1 fruit fly cellular context compared by ENCODE assay signal in genomic region chrX:10738835-10739371, dm6.
TF ChIP-seq lines count a peak whose summit lies in the region.

No protein-coding gene starts in this region.

TF ChIP-seq in whole organism, embryonic, 481 proteins besides CTCF, POLR2A, EP300 and RAD21 (continued from another document and continues in another):
- TF ChIP-seq pzg (GFP tag; optimal IDR thresholded peaks at IDR 0.05; lab: Kevin White, UChicago) (no peak), CG4730 (GFP tag; IDR thresholded peaks at IDR 0.05; lab: Robert Waterston, UW) (no peak), fd102C (GFP tag; optimal IDR thresholded peaks at IDR 0.05; lab: Kevin White, UChicago) (no peak), Mrtf (GFP tag; IDR thresholded peaks at IDR 0.05; lab: Robert Waterston, UW) (no peak), corto (GFP tag; optimal IDR thresholded peaks at IDR 0.05; lab: Kevin White, UChicago) (no peak), CG11093 (GFP tag; IDR thresholded peaks at IDR 0.05; lab: Robert Waterston, UW) (no peak), HLH54F (GFP tag; optimal IDR thresholded peaks at IDR 0.05; lab: Kevin White, UChicago) (no peak), CG33213 (GFP tag; optimal IDR thresholded peaks at IDR 0.05; lab: Kevin White, UChicago) (no peak), emc (GFP tag; optimal IDR thresholded peaks at IDR 0.05; lab: Kevin White, UChicago) (no peak), org-1 (GFP tag; optimal IDR thresholded peaks at IDR 0.05; lab: Kevin White, UChicago) (no peak), slbo (GFP tag; IDR thresholded peaks at IDR 0.05; lab: Robert Waterston, UW) (peak; percentile 29; the same call in 1 of the 2 replicates), CG6854 (GFP tag; optimal IDR thresholded peaks at IDR 0.05; lab: Kevin White, UChicago) (peak; percentile 30), Hand (GFP tag; optimal IDR thresholded peaks at IDR 0.05; lab: Kevin White, UChicago) (no peak), sqz (GFP tag; optimal IDR thresholded peaks at IDR 0.05; lab: Kevin White, UChicago) (peak; percentile 94), al (GFP tag; IDR thresholded peaks at IDR 0.05; lab: Robert Waterston, UW) (no peak), CG7839 (tag; optimal IDR thresholded peaks at IDR 0.05; lab: Kevin White, UChicago) (no peak), ato (GFP tag; IDR thresholded peaks at IDR 0.05; lab: Robert Waterston, UW; ENCODE audit: partially characterized antibody) (no peak), esg (GFP tag; conservative IDR thresholded peaks at IDR 0.05; lab: Robert Waterston, UW) (no peak), salm (tag; optimal IDR thresholded peaks at IDR 0.05; lab: Kevin White, UChicago) (no peak), Asciz (GFP tag; optimal IDR thresholded peaks at IDR 0.05; lab: Kevin White, UChicago) (no peak), grau (tag; optimal IDR thresholded peaks at IDR 0.05; lab: Kevin White, UChicago) (no peak), Hmr (GFP tag; optimal IDR thresholded peaks at IDR 0.05; lab: Kevin White, UChicago) (no peak), Blimp-1 (GFP tag; optimal IDR thresholded peaks at IDR 0.05; lab: Kevin White, UChicago) (no peak), CG10366 (GFP tag; IDR thresholded peaks at IDR 0.05; lab: Robert Waterston, UW) (no peak), Atf3 (GFP tag; optimal IDR thresholded peaks at IDR 0.05; lab: Kevin White, UChicago) (no peak), shn (GFP tag; optimal IDR thresholded peaks at IDR 0.05; lab: Kevin White, UChicago) (no peak), Sry-β (GFP tag; optimal IDR thresholded peaks at IDR 0.05; lab: Kevin White, UChicago) (no peak), CG7357 (GFP tag; IDR thresholded peaks at IDR 0.05; lab: Robert Waterston, UW) (no peak), CG11398 (GFP tag; optimal IDR thresholded peaks at IDR 0.05; lab: Kevin White, UChicago) (no peak), Drgx (GFP tag; IDR thresholded peaks at IDR 0.05; lab: Robert Waterston, UW) (0 out of 2 replicates have a peak, but pooled peaks have one; percentile 33), CG7963 (GFP tag; IDR thresholded peaks at IDR 0.05; lab: Robert Waterston, UW; ENCODE audit: partially characterized antibody) (no peak), oc (tag; optimal IDR thresholded peaks at IDR 0.05; lab: Kevin White, UChicago) (peak; percentile 49), CG2120 (GFP tag; optimal IDR thresholded peaks at IDR 0.05; lab: Kevin White, UChicago) (no peak), CG3838 (GFP tag; optimal IDR thresholded peaks at IDR 0.05; lab: Kevin White, UChicago) (peak; percentile 73), CkIIα-i1 (GFP tag; IDR thresholded peaks at IDR 0.05; lab: Robert Waterston, UW) (no peak), CG9817 (tag; optimal IDR thresholded peaks at IDR 0.05; lab: Kevin White, UChicago) (no peak), odd (GFP tag; optimal IDR thresholded peaks at IDR 0.05; lab: Kevin White, UChicago) (no peak), Hr3 (GFP tag; optimal IDR thresholded peaks at IDR 0.05; lab: Kevin White, UChicago) (no peak), CG6813 (GFP tag; optimal IDR thresholded peaks at IDR 0.05; lab: Kevin White, UChicago) (no peak), bab2 (GFP tag; optimal IDR thresholded peaks at IDR 0.05; lab: Kevin White, UChicago) (no peak), CG16863 (GFP tag; optimal IDR thresholded peaks at IDR 0.05; lab: Kevin White, UChicago) (no peak), hth (optimal IDR thresholded peaks at IDR 0.05; lab: Kevin White, UChicago) (no peak), CG15696 (tag; optimal IDR thresholded peaks at IDR 0.05; lab: Kevin White, UChicago) (peak; percentile 9), Opbp (GFP tag; IDR thresholded peaks at IDR 0.05; lab: Robert Waterston, UW; ENCODE audit: partially characterized antibody) (0 out of 3 replicates have a peak, but pooled peaks have one; percentile 23), slou (GFP tag; optimal IDR thresholded peaks at IDR 0.05; lab: Kevin White, UChicago) (no peak), Hr39 (optimal IDR thresholded peaks at IDR 0.05; lab: Kevin White, UChicago) (no peak), CG17186 (GFP tag; optimal IDR thresholded peaks at IDR 0.05; lab: Kevin White, UChicago) (no peak), CG18011 (GFP tag; optimal IDR thresholded peaks at IDR 0.05; lab: Kevin White, UChicago) (no peak), trem (tag; optimal IDR thresholded peaks at IDR 0.05; lab: Kevin White, UChicago) (no peak), tll (GFP tag; optimal IDR thresholded peaks at IDR 0.05; lab: Kevin White, UChicago) (no peak), CG17359 (tag; optimal IDR thresholded peaks at IDR 0.05; lab: Kevin White, UChicago) (peak; percentile 53), sim (GFP tag; IDR thresholded peaks at IDR 0.05; lab: Robert Waterston, UW) (0 out of 2 replicates have a peak, but pooled peaks have one; percentile 34), croc (GFP tag; conservative IDR thresholded peaks at IDR 0.05; lab: Robert Waterston, UW) (no peak), jing (GFP tag; optimal IDR thresholded peaks at IDR 0.05; lab: Kevin White, UChicago) (no peak), lbe (GFP tag; optimal IDR thresholded peaks at IDR 0.05; lab: Kevin White, UChicago) (peak; percentile 31), Optix (GFP tag; IDR thresholded peaks at IDR 0.05; lab: Robert Waterston, UW) (no peak), CG13624 (GFP tag; optimal IDR thresholded peaks at IDR 0.05; lab: Kevin White, UChicago) (peak; percentile 80), pan (optimal IDR thresholded peaks at IDR 0.05; lab: Kevin White, UChicago) (no peak), pan (GFP tag; optimal IDR thresholded peaks at IDR 0.05 in 1 of 2, IDR thresholded peaks at IDR 0.05 in 1 of 2) (peak in 1 of 2 experiments; percentile 31), nom (GFP tag; optimal IDR thresholded peaks at IDR 0.05; lab: Kevin White, UChicago) (peak; percentile 38), pum (GFP tag; optimal IDR thresholded peaks at IDR 0.05; lab: Kevin White, UChicago) (no peak), run (tag; optimal IDR thresholded peaks at IDR 0.05; lab: Kevin White, UChicago) (no peak), Dbx (GFP tag; IDR thresholded peaks at IDR 0.05; lab: Robert Waterston, UW) (no peak), kah (GFP tag; optimal IDR thresholded peaks at IDR 0.05; lab: Kevin White, UChicago) (no peak), Dfd (GFP tag; optimal IDR thresholded peaks at IDR 0.05; lab: Kevin White, UChicago) (no peak), CG13287 (GFP tag; IDR thresholded peaks at IDR 0.05; lab: Robert Waterston, UW; ENCODE audit: partially characterized antibody) (peak; percentile 12; the same call in 1 of the 2 replicates), CG1603 (tag; optimal IDR thresholded peaks at IDR 0.05; lab: Kevin White, UChicago) (peak; percentile 11), CG42726 (GFP tag; IDR thresholded peaks at IDR 0.05; lab: Robert Waterston, UW; ENCODE audit: partially characterized antibody) (no peak), p53 (GFP tag; optimal IDR thresholded peaks at IDR 0.05; lab: Kevin White, UChicago) (no peak), yki (optimal IDR thresholded peaks at IDR 0.05; lab: Kevin White, UChicago) (peak; percentile 88), Med (GFP tag; lab: Kevin White, UChicago) (peak; percentile 85), cato (GFP tag; optimal IDR thresholded peaks at IDR 0.05; lab: Kevin White, UChicago; ENCODE audit: borderline replicate concordance) (no peak), lmd (GFP tag; IDR thresholded peaks at IDR 0.05; lab: Robert Waterston, UW) (no peak), Deaf1 (tag; optimal IDR thresholded peaks at IDR 0.05; lab: Kevin White, UChicago) (peak; percentile 15), Kr (GFP tag; optimal IDR thresholded peaks at IDR 0.05; lab: Kevin White, UChicago) (no peak), CG10209 (GFP tag; optimal IDR thresholded peaks at IDR 0.05; lab: Kevin White, UChicago) (peak; percentile 64), HLHmδ (GFP tag; optimal IDR thresholded peaks at IDR 0.05; lab: Kevin White, UChicago) (peak; percentile 69), dm (GFP tag; optimal IDR thresholded peaks at IDR 0.05; lab: Kevin White, UChicago) (peak; percentile 19), CG4404 (GFP tag; IDR thresholded peaks at IDR 0.05; lab: Robert Waterston, UW) (no peak), Ptx1 (GFP tag; IDR thresholded peaks at IDR 0.05; lab: Robert Waterston, UW) (no peak), CG1647 (GFP tag; optimal IDR thresholded peaks at IDR 0.05; lab: Kevin White, UChicago) (no peak), nmo (GFP tag; optimal IDR thresholded peaks at IDR 0.05; lab: Kevin White, UChicago) (no peak), CG4424 (GFP tag; optimal IDR thresholded peaks at IDR 0.05; lab: Kevin White, UChicago) (no peak), Fer1 (GFP tag; optimal IDR thresholded peaks at IDR 0.05; lab: Kevin White, UChicago) (no peak), grn (GFP tag; optimal IDR thresholded peaks at IDR 0.05; lab: Kevin White, UChicago) (peak; percentile 82), en (GFP tag; optimal IDR thresholded peaks at IDR 0.05; lab: Kevin White, UChicago) (no peak), CG15601 (tag; optimal IDR thresholded peaks at IDR 0.05; lab: Kevin White, UChicago) (no peak), CG12219 (GFP tag; optimal IDR thresholded peaks at IDR 0.05; lab: Kevin White, UChicago) (no peak), CG15073 (GFP tag; optimal IDR thresholded peaks at IDR 0.05; lab: Kevin White, UChicago) (no peak), pb (GFP tag; optimal IDR thresholded peaks at IDR 0.05; lab: Kevin White, UChicago) (peak; percentile 1), Meics (GFP tag; optimal IDR thresholded peaks at IDR 0.05; lab: Kevin White, UChicago) (no peak), tap (tag; optimal IDR thresholded peaks at IDR 0.05; lab: Kevin White, UChicago) (no peak), pita (GFP tag; optimal IDR thresholded peaks at IDR 0.05; lab: Kevin White, UChicago) (no peak), CG9797 (GFP tag; optimal IDR thresholded peaks at IDR 0.05; lab: Kevin White, UChicago) (no peak), CG10147 (GFP tag; optimal IDR thresholded peaks at IDR 0.05; lab: Kevin White, UChicago) (no peak), CG3995 (GFP tag; optimal IDR thresholded peaks at IDR 0.05; lab: Kevin White, UChicago) (no peak), Oli (tag; optimal IDR thresholded peaks at IDR 0.05; lab: Kevin White, UChicago) (no peak), CG9215 (GFP tag; IDR thresholded peaks at IDR 0.05; lab: Robert Waterston, UW) (no peak), ssp (GFP tag; IDR thresholded peaks at IDR 0.05; lab: Robert Waterston, UW) (no peak), vnd (GFP tag; IDR thresholded peaks at IDR 0.05; lab: Robert Waterston, UW; ENCODE audit: partially characterized antibody) (no peak), D19A (tag; optimal IDR thresholded peaks at IDR 0.05; lab: Kevin White, UChicago) (no peak), CG13894 (tag; optimal IDR thresholded peaks at IDR 0.05; lab: Kevin White, UChicago) (no peak), Awh (GFP tag; IDR thresholded peaks at IDR 0.05; lab: Robert Waterston, UW) (no peak), CG3281 (GFP tag; optimal IDR thresholded peaks at IDR 0.05; lab: Kevin White, UChicago) (no peak), CG2678 (tag; optimal IDR thresholded peaks at IDR 0.05; lab: Kevin White, UChicago) (no peak), prd (optimal IDR thresholded peaks at IDR 0.05; lab: Kevin White, UChicago) (no peak), prd (GFP tag; IDR thresholded peaks at IDR 0.05; lab: Robert Waterston, UW) (no peak), Pdp1 (GFP tag; optimal IDR thresholded peaks at IDR 0.05; lab: Kevin White, UChicago) (peak in 1 of 2 experiments; percentile 99), HLH4C (GFP tag; IDR thresholded peaks at IDR 0.05; lab: Robert Waterston, UW; ENCODE audit: partially characterized antibody) (no peak), ranshi (GFP tag; IDR thresholded peaks at IDR 0.05; lab: Robert Waterston, UW) (no peak), CG32532 (GFP tag; IDR thresholded peaks at IDR 0.05; lab: Robert Waterston, UW) (peak; percentile 50), CG18262 (tag; optimal IDR thresholded peaks at IDR 0.05; lab: Kevin White, UChicago) (no peak), amos (GFP tag; IDR thresholded peaks at IDR 0.05; lab: Robert Waterston, UW; ENCODE audit: partially characterized antibody) (no peak), CG11247 (GFP tag; IDR thresholded peaks at IDR 0.05; lab: Robert Waterston, UW) (no peak), CG8924 (tag; optimal IDR thresholded peaks at IDR 0.05; lab: Kevin White, UChicago) (peak; percentile 13), Side (GFP tag; optimal IDR thresholded peaks at IDR 0.05; lab: Kevin White, UChicago) (no peak), CG30431 (GFP tag; optimal IDR thresholded peaks at IDR 0.05; lab: Kevin White, UChicago) (no peak), cwo (GFP tag; optimal IDR thresholded peaks at IDR 0.05; lab: Kevin White, UChicago) (no peak), psq (GFP tag; optimal IDR thresholded peaks at IDR 0.05; lab: Kevin White, UChicago) (peak; percentile 27), CG1024 (GFP tag; IDR thresholded peaks at IDR 0.05; lab: Robert Waterston, UW) (no peak), onecut (GFP tag; IDR thresholded peaks at IDR 0.05; lab: Robert Waterston, UW) (peak; percentile 25; the same call in 1 of the 2 replicates), CG9876 (GFP tag; optimal IDR thresholded peaks at IDR 0.05; lab: Kevin White, UChicago) (no peak), Atf-2 (GFP tag; optimal IDR thresholded peaks at IDR 0.05; lab: Kevin White, UChicago) (no peak), lab (GFP tag; optimal IDR thresholded peaks at IDR 0.05; lab: Kevin White, UChicago) (peak; percentile 49), Hey (tag; optimal IDR thresholded peaks at IDR 0.05; lab: Kevin White, UChicago) (no peak), HmgD (GFP tag; optimal IDR thresholded peaks at IDR 0.05; lab: Kevin White, UChicago) (no peak), ci (GFP tag; IDR thresholded peaks at IDR 0.05; lab: Robert Waterston, UW) (peak; percentile 50; the same call in 1 of the 3 replicates), chif (GFP tag; optimal IDR thresholded peaks at IDR 0.05; lab: Kevin White, UChicago) (no peak), pros (GFP tag; optimal IDR thresholded peaks at IDR 0.05; lab: Kevin White, UChicago) (peak; percentile 64), CG7987 (GFP tag; optimal IDR thresholded peaks at IDR 0.05; lab: Kevin White, UChicago) (no peak), Antp (GFP tag; optimal IDR thresholded peaks at IDR 0.05; lab: Kevin White, UChicago) (no peak), Nf-YB (GFP tag; optimal IDR thresholded peaks at IDR 0.05; lab: Kevin White, UChicago) (no peak), Trl (optimal IDR thresholded peaks at IDR 0.05; lab: Kevin White, UChicago) (peak; percentile 94 to 95), Trl (GFP tag; optimal IDR thresholded peaks at IDR 0.05; lab: Kevin White, UChicago) (peak; percentile 55), CG10321 (GFP tag; IDR thresholded peaks at IDR 0.05; lab: Robert Waterston, UW) (peak; percentile 37; the same call in 1 of the 2 replicates), so (GFP tag; IDR thresholded peaks at IDR 0.05; lab: Robert Waterston, UW) (peak; percentile 52; the same call in 2 of the 3 replicates), Xbp1 (GFP tag; optimal IDR thresholded peaks at IDR 0.05; lab: Kevin White, UChicago) (no peak)
